Worm (Caenorhabditis elegans) whole organism, mixed stage, embryonic: ENCODE measurements around the gene E04F6.4.

Source experiments
- M03D4.4 ChIP-seq: sonication (generic microtip); optimal IDR thresholded peaks from 2 replicates; lab custom pipeline; 2017; ENCODE audit warnings: mild to moderate bottlenecking, missing genetic modification characterization, missing compliant biosample characterization
- bed-3 ChIP-seq: fragments of 200-800 bp; sonication (Bioruptor generic); optimal IDR thresholded peaks from 3 replicates; lab custom pipeline; 2018; ENCODE audit warnings: mild to moderate bottlenecking, missing genetic modification characterization, moderate library complexity, missing compliant biosample characterization
- blmp-1 ChIP-seq: fragments of 150-350 bp; optimal IDR thresholded peaks from 2 replicates; lab custom pipeline; 2014; ENCODE audit warnings: missing biosample characterization, missing genetic modification characterization
- ceh-39 ChIP-seq: fragments of 150-350 bp; optimal IDR thresholded peaks from 2 replicates; lab custom pipeline; 2014; ENCODE audit warnings: missing biosample characterization, missing genetic modification characterization
- ceh-43 ChIP-seq: fragments of 200-800 bp; sonication (Bioruptor generic); optimal IDR thresholded peaks from 2 replicates; lab custom pipeline; 2018; ENCODE audit warnings: mild to moderate bottlenecking, missing genetic modification characterization, moderate library complexity, missing compliant biosample characterization
- ceh-83 ChIP-seq: fragments of 200-800 bp; sonication (Bioruptor generic); optimal IDR thresholded peaks from 2 replicates; lab custom pipeline; 2018; ENCODE audit warnings: mild to moderate bottlenecking, missing genetic modification characterization, missing compliant biosample characterization
- ces-1 ChIP-seq: fragments of 150-350 bp; optimal IDR thresholded peaks from 2 replicates; lab custom pipeline; 2014; ENCODE audit warnings: missing biosample characterization, missing genetic modification reagents, missing genetic modification characterization
- cnd-1 ChIP-seq: fragments of 200-800 bp; sonication (Bioruptor generic); optimal IDR thresholded peaks from 2 replicates; lab custom pipeline; 2018; ENCODE audit warnings: mild to moderate bottlenecking, missing genetic modification characterization, missing compliant biosample characterization
- drap-1 ChIP-seq: fragments of 200-800 bp; sonication (Bioruptor generic); optimal IDR thresholded peaks from 3 replicates; lab custom pipeline; 2018; ENCODE audit warnings: mild to moderate bottlenecking, missing genetic modification characterization, missing compliant biosample characterization
- elt-1 ChIP-seq: sonication (generic microtip); optimal IDR thresholded peaks from 2 replicates; lab custom pipeline; 2017; ENCODE audit warnings: missing genetic modification characterization, mild to moderate bottlenecking, missing compliant biosample characterization, antibody characterized with exemption, moderate library complexity, borderline replicate concordance; ENCODE audit not compliant: insufficient read depth
- elt-3 ChIP-seq: fragments of 150-350 bp; optimal IDR thresholded peaks from 2 replicates; lab custom pipeline; 2014; ENCODE audit warnings: missing biosample characterization, missing genetic modification characterization
- flh-1 ChIP-seq: fragments of 200-800 bp; sonication (Bioruptor generic); optimal IDR thresholded peaks from 2 replicates; lab custom pipeline; 2018; ENCODE audit warnings: mild to moderate bottlenecking, missing genetic modification characterization, moderate library complexity, missing compliant biosample characterization
- ham-2 ChIP-seq: fragments of 200-800 bp; sonication (Bioruptor generic); optimal IDR thresholded peaks from 2 replicates; lab custom pipeline; 2018; ENCODE audit warnings: mild to moderate bottlenecking, missing genetic modification characterization, missing compliant biosample characterization
- hlh-1 ChIP-seq: fragments of 150-350 bp; optimal IDR thresholded peaks from 2 replicates; lab custom pipeline; 2014; ENCODE audit warnings: missing biosample characterization, missing genetic modification reagents, missing genetic modification characterization
- lin-13 ChIP-seq: fragments of 150-350 bp; optimal IDR thresholded peaks from 2 replicates; lab custom pipeline; 2014; ENCODE audit warnings: missing biosample characterization, missing genetic modification characterization
- lin-32 ChIP-seq: fragments of 200-800 bp; sonication (Bioruptor generic); optimal IDR thresholded peaks from 2 replicates; lab custom pipeline; 2018; ENCODE audit warnings: mild to moderate bottlenecking, missing genetic modification characterization, missing compliant biosample characterization
- lsy-2 ChIP-seq: fragments of 150-350 bp; optimal IDR thresholded peaks from 2 replicates; lab custom pipeline; 2014; ENCODE audit warnings: missing biosample characterization, missing genetic modification characterization
- mab-5 ChIP-seq: fragments of 150-350 bp; optimal IDR thresholded peaks from 2 replicates; lab custom pipeline; 2014; ENCODE audit warnings: missing biosample characterization, missing genetic modification characterization
- mep-1 ChIP-seq: fragments of 150-350 bp; optimal IDR thresholded peaks from 2 replicates; lab custom pipeline; 2017; ENCODE audit warnings: missing biosample characterization, missing genetic modification reagents, missing genetic modification characterization, inconsistent platforms
- mls-2 ChIP-seq: sonication (generic microtip); optimal IDR thresholded peaks from 2 replicates; lab custom pipeline; 2016; ENCODE audit warnings: mild to moderate bottlenecking, missing genetic modification characterization, moderate library complexity, missing compliant biosample characterization
- nhr-12 ChIP-seq: fragments of 150-350 bp; optimal IDR thresholded peaks from 2 replicates; lab custom pipeline; 2014; ENCODE audit warnings: missing biosample characterization, missing genetic modification characterization
- nhr-2 ChIP-seq: fragments of 150-350 bp; optimal IDR thresholded peaks from 2 replicates; lab custom pipeline; 2014; ENCODE audit warnings: missing biosample characterization, missing genetic modification characterization
- nhr-237 ChIP-seq: fragments of 150-350 bp; optimal IDR thresholded peaks from 2 replicates; lab custom pipeline; 2014; ENCODE audit warnings: missing biosample characterization, missing genetic modification characterization
- nhr-28 ChIP-seq: fragments of 150-350 bp; optimal IDR thresholded peaks from 2 replicates; lab custom pipeline; 2014; ENCODE audit warnings: missing biosample characterization, missing genetic modification characterization
- nhr-76 ChIP-seq: sonication (generic microtip); optimal IDR thresholded peaks from 2 replicates; lab custom pipeline; 2017; ENCODE audit warnings: missing biosample characterization, missing genetic modification characterization
- pha-4 ChIP-seq: fragments of 150-350 bp; optimal IDR thresholded peaks from 2 replicates; lab custom pipeline; 2018; ENCODE audit warnings: missing biosample characterization, missing genetic modification reagents, missing genetic modification characterization
- sem-2 ChIP-seq: fragments of 200-800 bp; sonication (Bioruptor generic); optimal IDR thresholded peaks from 2 replicates; lab custom pipeline; 2018; ENCODE audit warnings: mild to moderate bottlenecking, missing genetic modification characterization, missing compliant biosample characterization
- snpc-4 ChIP-seq: fragments of 150-350 bp; optimal IDR thresholded peaks from 2 replicates; lab custom pipeline; 2014; ENCODE audit warnings: missing biosample characterization, missing genetic modification characterization
- sptf-1 ChIP-seq: sonication (generic microtip); optimal IDR thresholded peaks from 2 replicates; lab custom pipeline; 2017; ENCODE audit warnings: mild to moderate bottlenecking, missing genetic modification characterization, moderate library complexity, missing compliant biosample characterization
- tbx-8 ChIP-seq: fragments of 200-800 bp; sonication (Bioruptor generic); optimal IDR thresholded peaks from 2 replicates; lab custom pipeline; 2018; ENCODE audit warnings: mild to moderate bottlenecking, missing genetic modification characterization, moderate library complexity, missing compliant biosample characterization
- unc-120 ChIP-seq: sonication (generic microtip); optimal IDR thresholded peaks from 2 replicates; lab custom pipeline; 2017; ENCODE audit warnings: missing genetic modification characterization, missing compliant biosample characterization; ENCODE audit not compliant: poor library complexity, severe bottlenecking
- unc-39 ChIP-seq: fragments of 150-350 bp; optimal IDR thresholded peaks from 2 replicates; lab custom pipeline; 2014; ENCODE audit warnings: missing biosample characterization, missing genetic modification characterization
- unc-62 ChIP-seq: fragments of 150-350 bp; optimal IDR thresholded peaks from 2 replicates; lab custom pipeline; 2014; ENCODE audit warnings: missing biosample characterization, missing genetic modification reagents, missing genetic modification characterization
- zip-8 ChIP-seq: fragments of 150-350 bp; optimal IDR thresholded peaks from 2 replicates; lab custom pipeline; 2014; ENCODE audit warnings: missing biosample characterization, missing genetic modification characterization
- ztf-11 ChIP-seq: fragments of 150-350 bp; optimal IDR thresholded peaks from 2 replicates; lab custom pipeline; 2014; ENCODE audit warnings: missing biosample characterization, missing genetic modification characterization

E04F6.4 gene

ce11 chrII:7174843-7175242 is 14.4 kb upstream of the E04F6.4 start, which contains the start of gene glc-4:
Gene glc-4 (minus strand): TSS chrII:7174943.
- TF ChIP-seq bed-3 (GFP tag; lab: Kevin White, UChicago): no peak
- TF ChIP-seq mls-2 (tag; lab: Kevin White, UChicago): no peak
- no peak for TF ChIP-seq sptf-1 (tag; lab: Kevin White, UChicago)
- TF ChIP-seq ztf-11 (tag; lab: Kevin White, UChicago): no peak
- no peak for TF ChIP-seq nhr-28 (tag; lab: Kevin White, UChicago)
- no peak for TF ChIP-seq nhr-2 (tag; lab: Kevin White, UChicago)
- TF ChIP-seq ceh-83 (GFP tag; lab: Kevin White, UChicago): no peak
- TF ChIP-seq sem-2 (GFP tag; lab: Kevin White, UChicago): no peak
- no peak for TF ChIP-seq unc-39 (tag; lab: Kevin White, UChicago)
- TF ChIP-seq nhr-237: no peak
- no peak for TF ChIP-seq unc-120 (tag; lab: Kevin White, UChicago)
- no peak for TF ChIP-seq zip-8
- no peak for TF ChIP-seq ceh-43 (GFP tag; lab: Kevin White, UChicago)
- no peak for TF ChIP-seq unc-62 (GFP tag; lab: Kevin White, UChicago)
- no peak for TF ChIP-seq mab-5 (tag; lab: Kevin White, UChicago)
- TF ChIP-seq pha-4 (tag; lab: Kevin White, UChicago): no peak
- no peak for TF ChIP-seq elt-3 (tag; lab: Kevin White, UChicago)

DNA sequence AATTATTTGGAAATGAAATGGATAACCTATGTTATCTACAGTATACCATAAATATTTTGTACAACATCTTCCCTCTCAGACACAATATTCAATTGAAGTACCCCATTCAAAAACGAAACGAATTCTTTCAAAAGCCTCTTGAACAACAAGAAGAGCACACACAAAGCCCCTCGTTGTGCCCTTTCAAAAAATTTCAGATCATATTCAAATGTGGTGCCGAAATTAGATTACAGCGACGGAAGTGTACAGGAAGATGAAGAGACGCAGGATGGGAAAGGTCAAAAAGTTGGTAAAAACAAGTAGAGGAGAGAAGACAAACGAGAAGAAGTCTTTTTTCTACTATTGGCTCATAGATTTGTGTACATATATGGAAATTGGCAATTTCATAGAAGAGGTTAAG is 13.1 kb upstream of the E04F6.4 start:
- TF ChIP-seq ces-1 (peak; percentile 66), unc-39 (tag; lab: Kevin White, UChicago) (no peak)

ce11 chrII:7182630-7183029 is 6.6 kb upstream of the E04F6.4 start:
- TF ChIP-seq unc-39 (tag; lab: Kevin White, UChicago): no peak
- peak; percentile 86 for TF ChIP-seq ces-1
- TF ChIP-seq nhr-28 (tag; lab: Kevin White, UChicago): no peak
- TF ChIP-seq hlh-1 (tag; lab: Kevin White, UChicago): no peak
- no peak for TF ChIP-seq cnd-1 (tag; lab: Kevin White, UChicago)
- no peak for TF ChIP-seq ceh-43 (GFP tag; lab: Kevin White, UChicago)
- TF ChIP-seq sem-2 (GFP tag; lab: Kevin White, UChicago): no peak
- TF ChIP-seq lin-13: no peak
- TF ChIP-seq ceh-39 (tag; lab: Kevin White, UChicago): no peak
- TF ChIP-seq elt-1: no peak
- TF ChIP-seq drap-1 (GFP tag; lab: Kevin White, UChicago): no peak
- TF ChIP-seq flh-1: no peak
- no peak for TF ChIP-seq nhr-237
- TF ChIP-seq ceh-83 (GFP tag; lab: Kevin White, UChicago): no peak
- TF ChIP-seq unc-120 (tag; lab: Kevin White, UChicago): peak; percentile 87
- TF ChIP-seq mls-2 (tag; lab: Kevin White, UChicago): peak; percentile 7
- no peak for TF ChIP-seq ztf-11 (tag; lab: Kevin White, UChicago)
- no peak for TF ChIP-seq tbx-8 (GFP tag; lab: Kevin White, UChicago)
- no peak for TF ChIP-seq lin-32
- TF ChIP-seq bed-3 (GFP tag; lab: Kevin White, UChicago): no peak
- no peak for TF ChIP-seq mep-1 (tag; lab: Kevin White, UChicago)
- TF ChIP-seq, all 35 proteins: peak for 3

ce11 chrII:7183493-7184272 is 5.5 kb upstream of the E04F6.4 start, which contains the start of gene pdl-1:
Gene pdl-1 (plus strand): TSS chrII:7183801.
- TF ChIP-seq zip-8: no peak
- peak; percentile 90 for TF ChIP-seq flh-1
- no peak for TF ChIP-seq snpc-4 (tag; lab: Kevin White, UChicago)
- TF ChIP-seq unc-120 (tag; lab: Kevin White, UChicago): peak; percentile 91
- TF ChIP-seq ham-2 (GFP tag; lab: Kevin White, UChicago): peak; percentile 94
- TF ChIP-seq ztf-11 (tag; lab: Kevin White, UChicago): peak; percentile 60
- no peak for TF ChIP-seq mep-1 (tag; lab: Kevin White, UChicago)
- peak; percentile 74 for TF ChIP-seq hlh-1 (tag; lab: Kevin White, UChicago)
- no peak for TF ChIP-seq elt-3 (tag; lab: Kevin White, UChicago)
- TF ChIP-seq nhr-76 (tag; lab: Kevin White, UChicago): peak; percentile 67
- TF ChIP-seq sptf-1 (tag; lab: Kevin White, UChicago): peak; percentile 97
- TF ChIP-seq nhr-28 (tag; lab: Kevin White, UChicago): peak; percentile 43
- peak; percentile 59 for TF ChIP-seq unc-39 (tag; lab: Kevin White, UChicago)
- peak; percentile 96 for TF ChIP-seq M03D4.4 (tag; lab: Kevin White, UChicago)
- peak; percentile 91 for TF ChIP-seq ceh-43 (GFP tag; lab: Kevin White, UChicago)
- no peak for TF ChIP-seq nhr-2 (tag; lab: Kevin White, UChicago)
- no peak for TF ChIP-seq ces-1
- TF ChIP-seq ceh-39 (tag; lab: Kevin White, UChicago): no peak
- TF ChIP-seq sem-2 (GFP tag; lab: Kevin White, UChicago): peak; percentile 93
- peak; percentile 93 for TF ChIP-seq lin-32
- peak; percentile 21 for TF ChIP-seq elt-1
- TF ChIP-seq drap-1 (GFP tag; lab: Kevin White, UChicago): peak; percentile 98
- TF ChIP-seq nhr-237: peak; percentile 21
- TF ChIP-seq pha-4 (tag; lab: Kevin White, UChicago): peak; percentile 84
- TF ChIP-seq mls-2 (tag; lab: Kevin White, UChicago): peak; percentile 98
- TF ChIP-seq lin-13: peak; percentile 55
- TF ChIP-seq tbx-8 (GFP tag; lab: Kevin White, UChicago): peak; percentile 78
- peak; percentile 98 for TF ChIP-seq ceh-83 (GFP tag; lab: Kevin White, UChicago)
- TF ChIP-seq mab-5 (tag; lab: Kevin White, UChicago): peak; percentile 2
- peak; percentile 12 for TF ChIP-seq lsy-2 (tag; lab: Kevin White, UChicago)
- TF ChIP-seq unc-62 (GFP tag; lab: Kevin White, UChicago): peak; percentile 45
- peak; percentile 97 for TF ChIP-seq cnd-1 (tag; lab: Kevin White, UChicago)
- peak; percentile 5 for TF ChIP-seq blmp-1 (tag; lab: Kevin White, UChicago)
- TF ChIP-seq bed-3 (GFP tag; lab: Kevin White, UChicago): peak; percentile 92
- no peak for TF ChIP-seq nhr-12 (tag; lab: Kevin White, UChicago)
